Worm (Caenorhabditis elegans) whole organism, L1 larva: Measurements from ENCODE around the gene ges-1.

Source experiments
- elt-3 ChIP-seq, 6 experiments: fragments of 150-350 bp in 1 of 6; sonication (generic microtip); optimal IDR thresholded peaks; 2 replicates each; lab custom pipeline; 2017 to 2018; ENCODE audit warnings: missing biosample characterization in 6 of 6, missing genetic modification characterization in 6 of 6, inconsistent platforms in 1 of 6
- lin-35 ChIP-seq, 2 experiments: fragments of 150-350 bp; optimal IDR thresholded peaks; 2 replicates each; lab custom pipeline; 2014; ENCODE audit warnings: missing biosample characterization in 2 of 2, missing genetic modification characterization in 2 of 2, missing genetic modification reagents in 2 of 2
- nhr-20 ChIP-seq: sonication (generic microtip); optimal IDR thresholded peaks from 2 replicates; lab custom pipeline; 2016; ENCODE audit warnings: mild to moderate bottlenecking, missing genetic modification characterization, missing compliant biosample characterization
- nhr-237 ChIP-seq: fragments of 150-350 bp; optimal IDR thresholded peaks from 2 replicates; lab custom pipeline; 2014; ENCODE audit warnings: missing biosample characterization, missing genetic modification characterization
- snpc-4 ChIP-seq: fragments of 150-350 bp; optimal IDR thresholded peaks from 2 replicates; lab custom pipeline; 2014; ENCODE audit warnings: missing biosample characterization, missing genetic modification characterization

DNA sequence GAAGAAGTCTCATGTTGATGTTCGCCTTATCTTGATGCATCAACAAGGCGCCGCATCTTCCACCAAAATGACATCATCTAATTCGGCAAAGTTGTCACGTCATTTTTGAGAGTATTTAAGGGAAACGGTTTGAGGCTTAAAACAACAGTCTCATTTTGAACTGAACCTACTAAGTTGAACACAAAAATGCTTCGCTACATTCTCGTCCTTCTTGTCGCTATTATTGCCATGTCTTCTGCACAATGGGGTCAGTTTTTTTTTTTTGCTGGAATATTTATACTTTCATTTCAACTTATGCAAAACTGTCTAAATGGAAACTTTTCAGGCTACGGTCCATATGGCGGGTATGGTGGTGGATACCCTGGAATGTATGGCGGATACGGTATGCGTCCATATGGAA, 15.1 kb upstream of the ges-1 start, which contains the start of gene cnc-4:
- no peak for TF ChIP-seq nhr-237 (tag; lab: Kevin White, UChicago)
- no peak for TF ChIP-seq snpc-4 (tag; lab: Kevin White, UChicago)
- no peak for TF ChIP-seq elt-3 (tag; optimal IDR thresholded peaks at IDR 0.05; lab: Kevin White, UChicago)
- TF ChIP-seq nhr-20: no peak
- no peak for TF ChIP-seq lin-35 (GFP tag; optimal IDR thresholded peaks at IDR 0.05; lab: Kevin White, UChicago)
